Worm (Caenorhabditis elegans) whole organism, L1 larva: ENCODE results near the gene srw-59.
"Not testable (repeated sequence)": the region's sequence is repeated elsewhere in the genome, so short reads cannot be mapped to it uniquely, and the experiment has no call there.

Experiments used
- C04F5.9 ChIP-seq: sonication (generic microtip); optimal IDR thresholded peaks from 2 replicates; lab custom pipeline; 2016; ENCODE audit warnings: missing genetic modification characterization, missing compliant biosample characterization
- C16A3.4 ChIP-seq: fragments of 150-350 bp; optimal IDR thresholded peaks from 2 replicates; lab custom pipeline; 2014; ENCODE audit warnings: missing biosample characterization, missing genetic modification characterization
- C34B4.2 ChIP-seq: sonication (generic microtip); optimal IDR thresholded peaks from 2 replicates; lab custom pipeline; 2017; ENCODE audit warnings: mild to moderate bottlenecking, missing genetic modification characterization, missing compliant biosample characterization
- F16B12.6 ChIP-seq: fragments of 150-350 bp; optimal IDR thresholded peaks from 2 replicates; lab custom pipeline; 2014; ENCODE audit warnings: missing biosample characterization, missing genetic modification characterization
- Y116A8C.19 ChIP-seq: sonication (generic microtip); optimal IDR thresholded peaks from 2 replicates; lab custom pipeline; 2016; ENCODE audit warnings: missing compliant biosample characterization, missing genetic modification characterization, borderline replicate concordance
- aly-2 ChIP-seq: fragments of 150-350 bp; optimal IDR thresholded peaks from 2 replicates; lab custom pipeline; 2014; ENCODE audit warnings: missing biosample characterization, missing genetic modification characterization
- blmp-1 ChIP-seq: fragments of 150-350 bp; optimal IDR thresholded peaks from 2 replicates; lab custom pipeline; 2014; ENCODE audit warnings: missing biosample characterization, missing genetic modification characterization
- ceh-8 ChIP-seq: fragments of 200-800 bp; sonication (Bioruptor generic); optimal IDR thresholded peaks from 2 replicates; lab custom pipeline; 2018; ENCODE audit warnings: mild to moderate bottlenecking, missing genetic modification characterization, moderate library complexity, missing compliant biosample characterization
- ceh-82 ChIP-seq, 3 experiments: fragments of 150-350 bp in 1 of 3; sonication (generic microtip) in 2 of 3; optimal IDR thresholded peaks; 2 replicates each; lab custom pipeline; 2014 to 2017; ENCODE audit warnings: missing biosample characterization in 3 of 3, missing genetic modification characterization in 3 of 3
- ceh-88 ChIP-seq: fragments of 200-800 bp; sonication (Bioruptor generic); IDR thresholded peaks from 2 replicates; pipeline ENCODE4 v1.3.6; 2022; ENCODE audit warnings: missing genetic modification characterization, missing compliant biosample characterization
- ceh-90 ChIP-seq: sonication (generic microtip); optimal IDR thresholded peaks from 2 replicates; lab custom pipeline; 2016; ENCODE audit warnings: missing genetic modification characterization, missing compliant biosample characterization
- dpl-1 ChIP-seq, 3 experiments: fragments of 150-350 bp in 2 of 3; sonication (generic microtip) in 1 of 3; optimal IDR thresholded peaks; 2 replicates each; lab custom pipeline; 2014 to 2017; ENCODE audit warnings: missing biosample characterization in 3 of 3, missing genetic modification characterization in 3 of 3, missing genetic modification reagents in 3 of 3
- efl-1 ChIP-seq, 4 experiments: fragments of 150-350 bp; optimal IDR thresholded peaks in 3 of 4; peaks in 1 of 4; 1 replicate in 1 of 4; 2 replicates in 3 of 4; lab custom pipeline; 2014; ENCODE audit warnings: missing biosample characterization in 2 of 4, missing genetic modification characterization in 2 of 4, missing genetic modification reagents in 2 of 4
- ets-5 ChIP-seq: fragments of 200-800 bp; sonication (Bioruptor generic); IDR thresholded peaks from 2 replicates; pipeline ENCODE4 v1.3.6; 2022; ENCODE audit warnings: missing genetic modification characterization, missing compliant biosample characterization
- fkh-10 ChIP-seq: sonication (generic microtip); optimal IDR thresholded peaks from 2 replicates; lab custom pipeline; 2017; ENCODE audit warnings: missing biosample characterization, missing genetic modification reagents, missing genetic modification characterization
- fkh-4 ChIP-seq: sonication (generic microtip); optimal IDR thresholded peaks from 2 replicates; lab custom pipeline; 2016; ENCODE audit warnings: missing compliant biosample characterization, missing genetic modification characterization, borderline replicate concordance
- fkh-8 ChIP-seq: sonication (generic microtip); optimal IDR thresholded peaks from 2 replicates; lab custom pipeline; 2016; ENCODE audit warnings: mild to moderate bottlenecking, missing genetic modification characterization, missing compliant biosample characterization
- grh-1 ChIP-seq: fragments of 200-800 bp; sonication (Bioruptor generic); IDR thresholded peaks from 2 replicates; pipeline ENCODE4 v1.3.6; 2022; ENCODE audit warnings: missing genetic modification reagents, missing genetic modification characterization, missing compliant biosample characterization
- irx-1 ChIP-seq: sonication (generic microtip); optimal IDR thresholded peaks from 2 replicates; lab custom pipeline; 2016; ENCODE audit warnings: missing genetic modification characterization, missing compliant biosample characterization
- isw-1 ChIP-seq: fragments of 200-800 bp; sonication (Bioruptor generic); IDR thresholded peaks from 2 replicates; pipeline ENCODE4 v1.3.6; 2022; ENCODE audit warnings: missing genetic modification characterization, missing compliant biosample characterization
- lin-13 ChIP-seq: fragments of 150-350 bp; optimal IDR thresholded peaks from 2 replicates; lab custom pipeline; 2014; ENCODE audit warnings: missing biosample characterization, missing genetic modification reagents, missing genetic modification characterization
- lin-15B ChIP-seq: fragments of 150-350 bp; sonication (generic microtip); optimal IDR thresholded peaks from 3 replicates; lab custom pipeline; 2014; ENCODE audit warnings: missing biosample characterization, missing genetic modification characterization
- lin-35 ChIP-seq, 2 experiments: fragments of 150-350 bp; optimal IDR thresholded peaks; 2 replicates each; lab custom pipeline; 2014; ENCODE audit warnings: missing biosample characterization in 2 of 2, missing genetic modification characterization in 2 of 2, missing genetic modification reagents in 2 of 2
- mef-2 ChIP-seq: fragments of 150-350 bp; optimal IDR thresholded peaks from 2 replicates; lab custom pipeline; 2014; ENCODE audit warnings: missing biosample characterization, missing genetic modification characterization
- mep-1 ChIP-seq: fragments of 150-350 bp; optimal IDR thresholded peaks from 2 replicates; lab custom pipeline; 2014; ENCODE audit warnings: missing biosample characterization, missing genetic modification characterization
- nhr-11 ChIP-seq: fragments of 150-350 bp; optimal IDR thresholded peaks from 2 replicates; lab custom pipeline; 2014; ENCODE audit warnings: missing biosample characterization, missing genetic modification characterization
- nhr-20 ChIP-seq: sonication (generic microtip); optimal IDR thresholded peaks from 2 replicates; lab custom pipeline; 2016; ENCODE audit warnings: mild to moderate bottlenecking, missing genetic modification characterization, missing compliant biosample characterization
- nhr-237 ChIP-seq: fragments of 150-350 bp; optimal IDR thresholded peaks from 2 replicates; lab custom pipeline; 2014; ENCODE audit warnings: missing biosample characterization, missing genetic modification characterization
- nhr-47 ChIP-seq: sonication (generic microtip); optimal IDR thresholded peaks from 2 replicates; lab custom pipeline; 2016; ENCODE audit warnings: mild to moderate bottlenecking, missing genetic modification characterization, moderate library complexity, missing compliant biosample characterization
- nhr-84 ChIP-seq: sonication (generic microtip); optimal IDR thresholded peaks from 2 replicates; lab custom pipeline; 2017; ENCODE audit warnings: missing biosample characterization, missing genetic modification characterization
- nhr-85 ChIP-seq: sonication (generic microtip); peaks from one replicate; lab custom pipeline; 2016; ENCODE audit warnings: missing genetic modification characterization, inconsistent platforms, missing compliant biosample characterization
- pax-3 ChIP-seq: fragments of 200-800 bp; sonication (Bioruptor generic); optimal IDR thresholded peaks from 2 replicates; lab custom pipeline; 2018; ENCODE audit warnings: mild to moderate bottlenecking, missing genetic modification characterization, moderate library complexity, missing compliant biosample characterization
- pqm-1 ChIP-seq: sonication (generic microtip); optimal IDR thresholded peaks from 3 replicates; lab custom pipeline; 2017; ENCODE audit warnings: missing biosample characterization, missing genetic modification characterization
- rnt-1 ChIP-seq: sonication (generic microtip); optimal IDR thresholded peaks from 2 replicates; lab custom pipeline; 2016; ENCODE audit warnings: mild to moderate bottlenecking, missing genetic modification characterization, moderate library complexity, missing compliant biosample characterization
- skn-1 ChIP-seq: fragments of 150-350 bp; optimal IDR thresholded peaks from 2 replicates; lab custom pipeline; 2014; ENCODE audit warnings: missing biosample characterization, missing genetic modification characterization
- sptf-1 ChIP-seq: fragments of 150-350 bp; optimal IDR thresholded peaks from 2 replicates; lab custom pipeline; 2014; ENCODE audit warnings: missing biosample characterization, missing genetic modification characterization
- swsn-7 ChIP-seq: sonication (generic microtip); optimal IDR thresholded peaks from 2 replicates; lab custom pipeline; 2016; ENCODE audit warnings: missing genetic modification characterization, missing compliant biosample characterization
- tlp-1 ChIP-seq: fragments of 150-350 bp; optimal IDR thresholded peaks from 2 replicates; lab custom pipeline; 2014; ENCODE audit warnings: missing biosample characterization, missing genetic modification characterization
- unc-130 ChIP-seq: fragments of 150-350 bp; optimal IDR thresholded peaks from 2 replicates; lab custom pipeline; 2017; ENCODE audit warnings: missing biosample characterization, missing genetic modification characterization, inconsistent platforms
- unc-86 ChIP-seq: sonication (generic microtip); optimal IDR thresholded peaks from 2 replicates; lab custom pipeline; 2016; ENCODE audit warnings: missing genetic modification characterization, missing compliant biosample characterization
- vab-15 ChIP-seq: sonication (generic microtip); optimal IDR thresholded peaks from 2 replicates; lab custom pipeline; 2017; ENCODE audit warnings: missing genotype, mild to moderate bottlenecking, missing genetic modification characterization, missing compliant biosample characterization

Gene srw-59

ce11 chrV:16000433-16000832 is 49.6 kb upstream of the srw-59 start, which contains the start of gene nhr-50 (continued):
- TF ChIP-seq efl-1 (optimal IDR thresholded peaks at IDR 0.05; lab: Kevin White, UChicago) (peak; percentile 28 to 36), efl-1 (GFP tag; optimal IDR thresholded peaks at IDR 0.05 in 1 of 2; lab: Kevin White, UChicago) (peak; percentile 15 to 95), mep-1 (tag; lab: Kevin White, UChicago) (peak; percentile 25), nhr-20 (peak; percentile 70), vab-15 (tag; lab: Kevin White, UChicago) (no peak), pqm-1 (tag; lab: Kevin White, UChicago) (no peak), unc-86 (tag; lab: Kevin White, UChicago) (no peak), skn-1 (tag; lab: Kevin White, UChicago) (peak; percentile 69), rnt-1 (tag; lab: Kevin White, UChicago) (peak; percentile 10), fkh-10 (GFP tag; lab: Kevin White, UChicago) (no peak), C16A3.4 (tag; lab: Kevin White, UChicago) (no peak), Y116A8C.19 (tag; lab: Kevin White, UChicago) (no peak), tlp-1 (tag; lab: Kevin White, UChicago) (no peak), nhr-84 (tag; lab: Kevin White, UChicago) (no peak), ceh-8 (GFP tag; lab: Kevin White, UChicago) (peak; percentile 38), lin-15B (no peak), C04F5.9 (tag; lab: Kevin White, UChicago) (no peak), nhr-11 (tag; lab: Kevin White, UChicago) (no peak), dpl-1 (GFP tag; optimal IDR thresholded peaks at IDR 0.05; lab: Kevin White, UChicago) (peak in 1 of 3 experiments; percentile 30), aly-2 (no peak), ceh-88 (GFP tag; lab: Robert Waterston, UW) (no peak), ets-5 (no peak), fkh-8 (peak; percentile 88), nhr-85 (tag; lab: Kevin White, UChicago) (peak; percentile 85), nhr-47 (tag; lab: Kevin White, UChicago) (peak; percentile 61), isw-1 (no peak; the same call in 1 of the 2 replicates), nhr-237 (peak; percentile 18), F16B12.6 (tag; lab: Kevin White, UChicago) (no peak), lin-35 (GFP tag; optimal IDR thresholded peaks at IDR 0.05; lab: Kevin White, UChicago) (peak; percentile 13 to 27), mef-2 (tag; lab: Kevin White, UChicago) (no peak), fkh-4 (no peak), pax-3 (tag; lab: Kevin White, UChicago) (peak; percentile 36), lin-13 (no peak), C34B4.2 (tag; lab: Kevin White, UChicago) (no peak), ceh-90 (no peak), blmp-1 (tag; lab: Kevin White, UChicago) (peak; percentile 88), sptf-1 (no peak), ceh-82 (tag; optimal IDR thresholded peaks at IDR 0.05; lab: Kevin White, UChicago) (peak in 2 of 3 experiments; percentile 16 to 49)

- no peak for TF ChIP-seq efl-1 (optimal IDR thresholded peaks at IDR 0.05; lab: Kevin White, UChicago)
- TF ChIP-seq efl-1 (GFP tag; optimal IDR thresholded peaks at IDR 0.05 in 1 of 2; lab: Kevin White, UChicago), result peak in 1 of 2 experiments; percentile 70
- no peak for TF ChIP-seq unc-130 (tag; lab: Kevin White, UChicago)
- TF ChIP-seq Y116A8C.19 (tag; lab: Kevin White, UChicago), result no peak
Measured at ce11 chrV:15996655-15997186, 45.9 kb upstream of the srw-59 start, which contains the start of the genes C06C6.9 and C06C6.8. Gene C06C6.9, minus strand, starts transcription at chrV:15996755. Gene C06C6.8, plus strand, starts transcription at chrV:15997136.

- TF ChIP-seq swsn-7 (tag; lab: Kevin White, UChicago); irx-1 (tag; lab: Kevin White, UChicago); grh-1 (GFP tag; lab: Robert Waterston, UW): not testable (repeated sequence)
Measured at ce11 chrV:15991850-15992249, 41.0 kb upstream of the srw-59 start, which contains the start of gene C06C6.7. Gene C06C6.7, plus strand, starts transcription at chrV:15992150.
